Worm (Caenorhabditis elegans) whole organism, early embryonic: ENCODE measurements around the gene M05D6.2.

Source experiments
- B0310.2 ChIP-seq: sonication (generic microtip); optimal IDR thresholded peaks from 2 replicates; lab custom pipeline; 2016; ENCODE audit warnings: mild to moderate bottlenecking, missing genetic modification characterization, missing compliant biosample characterization
- F13C5.2 ChIP-seq: sonication (generic microtip); optimal IDR thresholded peaks from 2 replicates; lab custom pipeline; 2017; ENCODE audit warnings: mild to moderate bottlenecking, missing genetic modification characterization, inconsistent platforms, missing compliant biosample characterization
- aly-1 ChIP-seq: sonication (generic microtip); optimal IDR thresholded peaks from 2 replicates; lab custom pipeline; 2016; ENCODE audit warnings: missing genetic modification characterization, missing compliant biosample characterization
- ama-1 ChIP-seq: fragments of 150-350 bp; optimal IDR thresholded peaks from 2 replicates; lab custom pipeline; 2014
- ceh-13 ChIP-seq: fragments of 200-800 bp; sonication (Bioruptor generic); optimal IDR thresholded peaks from 2 replicates; lab custom pipeline; 2018; ENCODE audit warnings: mild to moderate bottlenecking, missing genetic modification characterization, missing compliant biosample characterization
- ceh-36 ChIP-seq: sonication (generic microtip); optimal IDR thresholded peaks from 2 replicates; lab custom pipeline; 2016; ENCODE audit warnings: missing genetic modification characterization, inconsistent platforms, missing compliant biosample characterization
- ets-7 ChIP-seq: sonication (generic microtip); optimal IDR thresholded peaks from 2 replicates; lab custom pipeline; 2016; ENCODE audit warnings: missing genotype, missing genetic modification characterization, missing compliant biosample characterization
- flt-1 ChIP-seq: fragments of 200-800 bp; sonication (Bioruptor generic); IDR thresholded peaks from 2 replicates; pipeline ENCODE4 v1.3.6; 2022; ENCODE audit warnings: missing genetic modification characterization, missing compliant biosample characterization
- hmbx-1 ChIP-seq: sonication (generic microtip); optimal IDR thresholded peaks from 2 replicates; lab custom pipeline; 2016; ENCODE audit warnings: mild to moderate bottlenecking, missing genetic modification characterization, missing compliant biosample characterization
- hmg-4 ChIP-seq: fragments of 200-800 bp; sonication (Bioruptor generic); optimal IDR thresholded peaks from 2 replicates; lab custom pipeline; 2018; ENCODE audit warnings: mild to moderate bottlenecking, missing genetic modification characterization, missing compliant biosample characterization
- hnd-1 ChIP-seq: sonication (generic microtip); optimal IDR thresholded peaks from 2 replicates; lab custom pipeline; 2016; ENCODE audit warnings: missing genetic modification characterization, missing compliant biosample characterization
- pes-1 ChIP-seq: fragments of 200-800 bp; sonication (Bioruptor generic); IDR thresholded peaks from 2 replicates; pipeline ENCODE4 v1.3.6; 2022; ENCODE audit warnings: missing genetic modification reagents, missing genetic modification characterization, missing compliant biosample characterization
- scrt-1 ChIP-seq: fragments of 200-800 bp; sonication (Bioruptor generic); IDR thresholded peaks from 2 replicates; pipeline ENCODE4 v1.3.6; 2022; ENCODE audit warnings: missing genetic modification characterization, missing compliant biosample characterization
- sea-1 ChIP-seq: fragments of 200-800 bp; sonication (Bioruptor generic); conservative IDR thresholded peaks from 2 replicates; pipeline ENCODE4 v1.3.6; 2022; ENCODE audit warnings: missing genetic modification characterization, missing compliant biosample characterization
- tbx-11 ChIP-seq: fragments of 200-800 bp; sonication (Bioruptor generic); IDR thresholded peaks from 2 replicates; pipeline ENCODE4 v1.3.6; 2022; ENCODE audit warnings: missing genetic modification characterization, missing compliant biosample characterization
- tbx-37 ChIP-seq: fragments of 200-800 bp; sonication (Bioruptor generic); conservative IDR thresholded peaks from 2 replicates; pipeline ENCODE4 v1.3.6; 2022; ENCODE audit warnings: missing genetic modification reagents, missing genetic modification characterization, missing compliant biosample characterization
- tra-4 ChIP-seq: sonication (generic microtip); optimal IDR thresholded peaks from 2 replicates; lab custom pipeline; 2017; ENCODE audit warnings: missing genetic modification characterization, missing compliant biosample characterization

The M05D6.2 gene

ce11 chrII:8442717-8443223, 25.1 kb upstream of the M05D6.2 start, which contains the start of gene eif-3.G:
eif-3.G (plus strand) TSS chrII:8442767.
- TF ChIP-seq tbx-11 (GFP tag; lab: Robert Waterston, UW) (no peak), ceh-36 (tag; lab: Kevin White, UChicago) (no peak), ets-7 (no peak), aly-1 (tag; lab: Kevin White, UChicago) (no peak), tbx-37 (GFP tag; lab: Robert Waterston, UW) (no peak), tra-4 (tag; lab: Kevin White, UChicago) (no peak), hmg-4 (no peak), sea-1 (GFP tag; lab: Robert Waterston, UW) (no peak), flt-1 (GFP tag; lab: Robert Waterston, UW) (no peak), pes-1 (GFP tag; lab: Robert Waterston, UW) (no peak), F13C5.2 (tag; lab: Kevin White, UChicago) (no peak), hmbx-1 (tag; lab: Kevin White, UChicago) (no peak), hnd-1 (tag; lab: Kevin White, UChicago) (no peak), ceh-13 (GFP tag; lab: Kevin White, UChicago) (no peak), ama-1 (no peak), scrt-1 (GFP tag; lab: Robert Waterston, UW) (no peak)

- TF ChIP-seq scrt-1 (GFP tag; lab: Robert Waterston, UW) (no peak), tra-4 (tag; lab: Kevin White, UChicago) (no peak), tbx-11 (GFP tag; lab: Robert Waterston, UW) (no peak), ama-1 (no peak), flt-1 (GFP tag; lab: Robert Waterston, UW) (no peak), tbx-37 (GFP tag; lab: Robert Waterston, UW) (no peak), ets-7 (no peak)
Measured at ce11 chrII:8444007-8444406, 23.9 kb upstream of the M05D6.2 start, which contains the start of gene evl-20. evl-20 (plus strand) TSS chrII:8444307.

ce11 chrII:8446731-8447130, 21.2 kb upstream of the M05D6.2 start, which contains the start of gene cut-3:
cut-3 (minus strand) TSS chrII:8446831.
- TF ChIP-seq ama-1 (no peak), tra-4 (tag; lab: Kevin White, UChicago) (no peak), hmbx-1 (tag; lab: Kevin White, UChicago) (no peak), flt-1 (GFP tag; lab: Robert Waterston, UW) (no peak), B0310.2 (no peak), hnd-1 (tag; lab: Kevin White, UChicago) (no peak), ets-7 (no peak), hmg-4 (no peak), sea-1 (GFP tag; lab: Robert Waterston, UW) (no peak), ceh-13 (GFP tag; lab: Kevin White, UChicago) (no peak), tbx-11 (GFP tag; lab: Robert Waterston, UW) (no peak), aly-1 (tag; lab: Kevin White, UChicago) (no peak)

ce11 chrII:8449660-8450118, 18.2 kb upstream of the M05D6.2 start, which contains the start of gene F22B5.4:
F22B5.4 (plus strand) TSS chrII:8449710.
- TF ChIP-seq hmbx-1 (tag; lab: Kevin White, UChicago) (no peak), pes-1 (GFP tag; lab: Robert Waterston, UW) (no peak)

ce11 chrII:8450750-8451149, 17.2 kb upstream of the M05D6.2 start:
- TF ChIP-seq aly-1 (tag; lab: Kevin White, UChicago): no peak
- TF ChIP-seq ama-1: no peak
- TF ChIP-seq flt-1 (GFP tag; lab: Robert Waterston, UW): no peak

ce11 chrII:8451425-8451824, 16.5 kb upstream of the M05D6.2 start:
- no peak for TF ChIP-seq hmbx-1 (tag; lab: Kevin White, UChicago)
- TF ChIP-seq tra-4 (tag; lab: Kevin White, UChicago): no peak

- TF ChIP-seq tbx-37 (GFP tag; lab: Robert Waterston, UW) (no peak), sea-1 (GFP tag; lab: Robert Waterston, UW) (no peak), flt-1 (GFP tag; lab: Robert Waterston, UW) (no peak), pes-1 (GFP tag; lab: Robert Waterston, UW) (no peak), F13C5.2 (tag; lab: Kevin White, UChicago) (no peak), ceh-36 (tag; lab: Kevin White, UChicago) (no peak), ama-1 (no peak)
Measured at ce11 chrII:8454513-8454912, 13.4 kb upstream of the M05D6.2 start, which contains the start of gene F22B5.5. F22B5.5 (minus strand) TSS chrII:8454613.

ce11 chrII:8456094-8456493, 11.8 kb upstream of the M05D6.2 start, which contains the start of gene F22B5.6:
F22B5.6 (minus strand) TSS chrII:8456194.
- no peak for TF ChIP-seq ama-1
- no peak for TF ChIP-seq aly-1 (tag; lab: Kevin White, UChicago)
- TF ChIP-seq tbx-37 (GFP tag; lab: Robert Waterston, UW): no peak
- TF ChIP-seq hmbx-1 (tag; lab: Kevin White, UChicago): no peak
- no peak for TF ChIP-seq tbx-11 (GFP tag; lab: Robert Waterston, UW)
